Fruit fly (Drosophila melanogaster): ENCODE data around the gene CG32354.

- TF ChIP-seq CG9948 (tag; optimal IDR thresholded peaks at IDR 0.05) = no peak
- TF ChIP-seq EcR (GFP tag; optimal IDR thresholded peaks at IDR 0.05) = no peak
- TF ChIP-seq Ets98B (GFP tag; IDR thresholded peaks at IDR 0.05) = no peak
- 0 out of 2 replicates have a peak, but pooled peaks have one; percentile 33 for TF ChIP-seq CG32121 (GFP tag; IDR thresholded peaks at IDR 0.05)
- no peak for TF ChIP-seq CG12605 (GFP tag; IDR thresholded peaks at IDR 0.05)
- TF ChIP-seq gl (tag; optimal IDR thresholded peaks at IDR 0.05) = no peak
These were observed 24.2 kb upstream of the CG32354 start for dm6 chr3L:8446050-8446781.

All from whole organism, pupa.